Fruit fly (Drosophila melanogaster): ENCODE data around the gene CG14983.

CG14983 gene

dm6 chr3L:3928205-3928942 lies 20.7 kb downstream of the CG14983 start (continued):
- peak; percentile 95 for TF ChIP-seq sens (GFP tag)
- no peak for TF ChIP-seq Dfd (GFP tag; optimal IDR thresholded peaks at IDR 0.05)
- TF ChIP-seq CG3726 (GFP tag; IDR thresholded peaks at IDR 0.05) = peak; percentile 76; the same call in 2 of the 3 replicates
- TF ChIP-seq Drgx (GFP tag; IDR thresholded peaks at IDR 0.05) = peak; percentile 69
- peak; percentile 89 for TF ChIP-seq cwo (GFP tag; optimal IDR thresholded peaks at IDR 0.05)
- peak; percentile 81 for TF ChIP-seq tap (tag; optimal IDR thresholded peaks at IDR 0.05)
- peak; percentile 91 for TF ChIP-seq CG7839 (tag; optimal IDR thresholded peaks at IDR 0.05)
- TF ChIP-seq Max (GFP tag; optimal IDR thresholded peaks at IDR 0.05) = peak; percentile 78
- TF ChIP-seq CG11085 (GFP tag; IDR thresholded peaks at IDR 0.05) = peak; percentile 81
- TF ChIP-seq dati (GFP tag; IDR thresholded peaks at IDR 0.05) = peak; percentile 47; the same call in 1 of the 2 replicates
- peak; percentile 68 for TF ChIP-seq CG2712 (tag; optimal IDR thresholded peaks at IDR 0.05)
- peak; percentile 50 for TF ChIP-seq CG3838 (GFP tag; optimal IDR thresholded peaks at IDR 0.05)
- peak; percentile 74 for TF ChIP-seq NC2β (GFP tag; optimal IDR thresholded peaks at IDR 0.05)
- TF ChIP-seq dm (GFP tag; optimal IDR thresholded peaks at IDR 0.05) = peak; percentile 63
- TF ChIP-seq vvl (GFP tag; IDR thresholded peaks at IDR 0.05) = peak; percentile 91
- TF ChIP-seq CG17385 (GFP tag; optimal IDR thresholded peaks at IDR 0.05) = peak; percentile 87
- no peak for TF ChIP-seq amos (GFP tag; IDR thresholded peaks at IDR 0.05; ENCODE audit: partially characterized antibody)
- TF ChIP-seq nau (GFP tag; optimal IDR thresholded peaks at IDR 0.05) = peak; percentile 77
- peak; percentile 97 for TF ChIP-seq CG18599 (GFP tag; optimal IDR thresholded peaks at IDR 0.05)
- TF ChIP-seq lbe (GFP tag; optimal IDR thresholded peaks at IDR 0.05) = peak; percentile 87
- TF ChIP-seq danr (GFP tag; IDR thresholded peaks at IDR 0.05) = peak; percentile 77
- TF ChIP-seq exex (tag; optimal IDR thresholded peaks at IDR 0.05) = peak; percentile 92
- TF ChIP-seq CG5953 (GFP tag; IDR thresholded peaks at IDR 0.05) = peak; percentile 66; the same call in 1 of the 2 replicates
- TF ChIP-seq HLH3B (GFP tag; IDR thresholded peaks at IDR 0.05) = peak; percentile 82

dm6 chr3L:3927462-3927861 lies 21.6 kb downstream of the CG14983 start:
- peak; percentile 65 for TF ChIP-seq Med (GFP tag)
- TF ChIP-seq ken (GFP tag; IDR thresholded peaks at IDR 0.05) = no peak
- no peak for TF ChIP-seq CG3065 (GFP tag; optimal IDR thresholded peaks at IDR 0.05)
- TF ChIP-seq tna (GFP tag; IDR thresholded peaks at IDR 0.05; ENCODE audit: partially characterized antibody) = no peak
- TF ChIP-seq wek (GFP tag; optimal IDR thresholded peaks at IDR 0.05) = no peak
- no peak for TF ChIP-seq D (optimal IDR thresholded peaks at IDR 0.05)
- no peak for TF ChIP-seq D (GFP tag; optimal IDR thresholded peaks at IDR 0.05)
- no peak for TF ChIP-seq hbn (GFP tag; IDR thresholded peaks at IDR 0.05; ENCODE audit: partially characterized antibody)
- peak; percentile 59 for TF ChIP-seq Ets65A (GFP tag)
- no peak for TF ChIP-seq dati (GFP tag; IDR thresholded peaks at IDR 0.05)
- no peak for TF ChIP-seq nerfin-1 (tag; optimal IDR thresholded peaks at IDR 0.05)

- TF ChIP-seq Fer1 (GFP tag; optimal IDR thresholded peaks at IDR 0.05) (no peak), CG1024 (GFP tag; IDR thresholded peaks at IDR 0.05) (no peak), Trl (optimal IDR thresholded peaks at IDR 0.05) (peak; percentile 16 to 49), Trl (GFP tag; optimal IDR thresholded peaks at IDR 0.05) (no peak), cg (GFP tag; optimal IDR thresholded peaks at IDR 0.05) (peak; percentile 0), Pdp1 (GFP tag; optimal IDR thresholded peaks at IDR 0.05) (peak in 1 of 2 experiments; percentile 65), trh (GFP tag; optimal IDR thresholded peaks at IDR 0.05) (no peak), Deaf1 (tag; optimal IDR thresholded peaks at IDR 0.05) (peak; percentile 75), psq (GFP tag; optimal IDR thresholded peaks at IDR 0.05) (peak; percentile 34)
Observed at dm6 chr3L:3926191-3926765, 22.8 kb downstream of the CG14983 start.
